Fruit fly (Drosophila melanogaster) whole organism, embryonic: ENCODE data around the gene CG8673.

ENCODE experiments used
- B-H2 ChIP-seq: fragments of 200-800 bp; sonication (Bioruptor generic); optimal IDR thresholded peaks from 2 replicates; lab custom pipeline; 2018; ENCODE audit warnings: missing biosample characterization, mild to moderate bottlenecking, missing genetic modification characterization
- CG10209 ChIP-seq: fragments of 200-800 bp; sonication (Bioruptor generic); optimal IDR thresholded peaks from 3 replicates; lab custom pipeline; 2017; ENCODE audit warnings: missing biosample characterization, mild to moderate bottlenecking, missing genetic modification characterization, missing genetic modification reagents
- CG10366 ChIP-seq: fragments of 200-800 bp; sonication (Bioruptor generic); IDR thresholded peaks from 2 replicates; pipeline ENCODE4 v1.3.6; 2022; ENCODE audit warnings: missing biosample characterization, missing genetic modification characterization
- CG11696 ChIP-seq: fragments of 200-800 bp; sonication (Bioruptor generic); IDR thresholded peaks from 2 replicates; pipeline ENCODE4 v1.3.6; 2022; ENCODE audit warnings: missing biosample characterization, missing genetic modification characterization
- CG1233 ChIP-seq: fragments of 200-800 bp; sonication (Bioruptor generic); optimal IDR thresholded peaks from 4 replicates; lab custom pipeline; 2018; ENCODE audit warnings: missing biosample characterization, mild to moderate bottlenecking, missing genetic modification characterization
- CG12744 ChIP-seq: fragments of 200-800 bp; sonication (Bioruptor generic); optimal IDR thresholded peaks from 2 replicates; lab custom pipeline; 2016; ENCODE audit warnings: missing biosample characterization, missing genetic modification characterization
- CG12769 ChIP-seq: fragments of 200-800 bp; sonication (Bioruptor generic); optimal IDR thresholded peaks from 2 replicates; lab custom pipeline; 2019; ENCODE audit warnings: missing biosample characterization, mild to moderate bottlenecking, missing genetic modification characterization, moderate library complexity
- CG16779 ChIP-seq: fragments of 200-800 bp; sonication (Bioruptor generic); IDR thresholded peaks from 2 replicates; pipeline ENCODE4 v1.3.6; 2022; ENCODE audit warnings: missing biosample characterization, missing genetic modification characterization
- CG17186 ChIP-seq: fragments of 200-800 bp; sonication (Bioruptor generic); optimal IDR thresholded peaks from 3 replicates; lab custom pipeline; 2017; ENCODE audit warnings: missing biosample characterization, missing genetic modification reagents, missing genetic modification characterization
- CG17361 ChIP-seq: fragments of 200-800 bp; sonication (Bioruptor generic); IDR thresholded peaks from 3 replicates; pipeline ENCODE4 v1.3.6; 2022; ENCODE audit warnings: missing biosample characterization, missing genetic modification characterization
- CG17385 ChIP-seq: fragments of 200-800 bp; sonication (Bioruptor generic); optimal IDR thresholded peaks from 3 replicates; lab custom pipeline; 2018; ENCODE audit warnings: missing biosample characterization, mild to moderate bottlenecking, missing genetic modification characterization
- CG1792 ChIP-seq: fragments of 200-800 bp; sonication (Bioruptor generic); optimal IDR thresholded peaks from 2 replicates; lab custom pipeline; 2016; ENCODE audit warnings: missing biosample characterization, missing genetic modification characterization
- CG1832 ChIP-seq: fragments of 200-800 bp; sonication (Bioruptor generic); optimal IDR thresholded peaks from 2 replicates; lab custom pipeline; 2017; ENCODE audit warnings: missing biosample characterization, mild to moderate bottlenecking, missing genetic modification characterization, inconsistent platforms
- CG2116 ChIP-seq: fragments of 200-800 bp; sonication (Bioruptor generic); optimal IDR thresholded peaks from 3 replicates; lab custom pipeline; 2018; ENCODE audit warnings: missing biosample characterization, mild to moderate bottlenecking, missing genetic modification characterization
- CG2120 ChIP-seq: fragments of 200-800 bp; sonication (Bioruptor generic); optimal IDR thresholded peaks from 3 replicates; lab custom pipeline; 2016; ENCODE audit warnings: missing biosample characterization, missing genetic modification characterization
- CG2712 ChIP-seq: fragments of 200-800 bp; optimal IDR thresholded peaks from 3 replicates; lab custom pipeline; 2019; ENCODE audit warnings: missing biosample characterization, mild to moderate bottlenecking, missing genetic modification characterization, moderate library complexity
- CG2875 ChIP-seq: fragments of 200-800 bp; sonication (Bioruptor generic); optimal IDR thresholded peaks from 2 replicates; lab custom pipeline; 2017; ENCODE audit warnings: missing biosample characterization, mild to moderate bottlenecking, missing genetic modification characterization, missing genetic modification reagents
- CG3281 ChIP-seq: fragments of 200-800 bp; sonication (Bioruptor generic); optimal IDR thresholded peaks from 3 replicates; lab custom pipeline; 2017; ENCODE audit warnings: missing biosample characterization, mild to moderate bottlenecking, missing genetic modification characterization
- CG33557 ChIP-seq: fragments of 200-800 bp; sonication (Bioruptor generic); optimal IDR thresholded peaks from 2 replicates; lab custom pipeline; 2019; ENCODE audit warnings: missing biosample characterization, mild to moderate bottlenecking, missing genetic modification characterization, moderate library complexity
- CG3726 ChIP-seq: fragments of 200-800 bp; sonication (Bioruptor generic); IDR thresholded peaks from 3 replicates; pipeline ENCODE4, ENCODE4 v1.3.6; 2022; ENCODE audit warnings: missing biosample characterization, missing genetic modification characterization
- CG3838 ChIP-seq: fragments of 200-800 bp; sonication (Bioruptor generic); optimal IDR thresholded peaks from 3 replicates; lab custom pipeline; 2016; ENCODE audit warnings: missing biosample characterization, missing genetic modification characterization
- CG4360 ChIP-seq: fragments of 200-800 bp; sonication (Bioruptor generic); IDR thresholded peaks from 2 replicates; pipeline ENCODE4 v1.3.6; 2022; ENCODE audit warnings: missing biosample characterization, missing genetic modification characterization
- CG4404 ChIP-seq: fragments of 200-800 bp; sonication (Bioruptor generic); IDR thresholded peaks from 2 replicates; pipeline ENCODE4 v1.3.6; 2022; ENCODE audit warnings: missing biosample characterization, missing genetic modification characterization
- CG4730 ChIP-seq: fragments of 200-800 bp; sonication (Bioruptor generic); IDR thresholded peaks from 2 replicates; pipeline ENCODE4 v1.3.6; 2022; ENCODE audit warnings: missing biosample characterization, missing genetic modification characterization
- CG4820 ChIP-seq: fragments of 200-800 bp; sonication (Bioruptor generic); optimal IDR thresholded peaks from 3 replicates; lab custom pipeline; 2016; ENCODE audit warnings: missing biosample characterization, missing genetic modification characterization
- CG7357 ChIP-seq: fragments of 200-800 bp; sonication (Bioruptor generic); IDR thresholded peaks from 3 replicates; pipeline ENCODE4 v1.3.6; 2022; ENCODE audit warnings: missing biosample characterization, missing genetic modification characterization
- CG8388 ChIP-seq: fragments of 200-800 bp; sonication (Bioruptor generic); optimal IDR thresholded peaks from 2 replicates; lab custom pipeline; 2019; ENCODE audit warnings: missing biosample characterization, mild to moderate bottlenecking, missing genetic modification characterization, moderate library complexity
- CG8478 ChIP-seq: fragments of >200 bp; optimal IDR thresholded peaks from 2 replicates; lab custom pipeline; 2018
- CG8765 ChIP-seq: fragments of 200-800 bp; sonication (Bioruptor generic); IDR thresholded peaks from 2 replicates; pipeline ENCODE4 v1.3.6; 2022; ENCODE audit warnings: missing biosample characterization, missing genetic modification characterization
- Dfd ChIP-seq, 2 experiments: fragments of >200 bp; optimal IDR thresholded peaks; 2 replicates each; lab custom pipeline; 2017; ENCODE audit warnings: missing biosample characterization in 2 of 2, missing genetic modification characterization in 2 of 2
- H2.0 ChIP-seq: fragments of 200-800 bp; sonication (Bioruptor generic); IDR thresholded peaks from 2 replicates; pipeline ENCODE4 v1.3.6; 2022; ENCODE audit warnings: missing biosample characterization, missing genetic modification characterization
- Max ChIP-seq: fragments of 200-800 bp; sonication (Bioruptor generic); optimal IDR thresholded peaks from 2 replicates; lab custom pipeline; 2016; ENCODE audit warnings: missing biosample characterization, mild to moderate bottlenecking, missing genetic modification characterization
- Sox100B ChIP-seq: fragments of 200-800 bp; sonication (Bioruptor generic); optimal IDR thresholded peaks from 3 replicates; lab custom pipeline; 2018; ENCODE audit warnings: missing biosample characterization, mild to moderate bottlenecking, missing genetic modification characterization
- Sry-β ChIP-seq: fragments of 200-800 bp; sonication (Bioruptor generic); optimal IDR thresholded peaks from 2 replicates; lab custom pipeline; 2018; ENCODE audit warnings: missing biosample characterization, mild to moderate bottlenecking, missing genetic modification characterization, moderate library complexity
- Stat92E ChIP-seq, 3 experiments: fragments of >200 bp in 2 of 3; fragments of 200-800 bp in 1 of 3; sonication (Bioruptor generic) in 1 of 3; optimal IDR thresholded peaks; 2 replicates each; lab custom pipeline; 2017 to 2019; ENCODE audit warnings: missing biosample characterization in 3 of 3, missing genetic modification characterization in 3 of 3, mild to moderate bottlenecking in 1 of 3, moderate library complexity in 1 of 3
- TFAM ChIP-seq: fragments of 200-800 bp; sonication (Bioruptor generic); optimal IDR thresholded peaks from 2 replicates; lab custom pipeline; 2017; ENCODE audit warnings: missing biosample characterization, missing genetic modification characterization, inconsistent platforms
- Taf1 ChIP-seq: fragments of 200-800 bp; sonication (Bioruptor generic); IDR thresholded peaks from 2 replicates; pipeline ENCODE4 v1.3.6; 2022; ENCODE audit warnings: missing biosample characterization, missing genetic modification characterization
- amos ChIP-seq: fragments of 200-800 bp; sonication (Bioruptor generic); IDR thresholded peaks from 2 replicates; pipeline ENCODE4 v1.3.6; 2022; ENCODE audit warnings: missing biosample characterization, missing genetic modification characterization; ENCODE audit not compliant: partially characterized antibody
- ara ChIP-seq: fragments of 200-800 bp; sonication (Bioruptor generic); IDR thresholded peaks from 2 replicates; pipeline ENCODE4 v1.3.6; 2022; ENCODE audit warnings: missing biosample characterization, missing genetic modification characterization
- chm ChIP-seq: fragments of 200-800 bp; sonication (Bioruptor generic); IDR thresholded peaks from 2 replicates; pipeline ENCODE4 v1.3.6; 2022; ENCODE audit warnings: missing biosample characterization, missing genetic modification characterization
- corto ChIP-seq: fragments of 200-800 bp; sonication (Bioruptor generic); optimal IDR thresholded peaks from 2 replicates; lab custom pipeline; 2016; ENCODE audit warnings: missing biosample characterization, mild to moderate bottlenecking, missing genetic modification characterization, moderate library complexity
- gro ChIP-seq: fragments of 200-800 bp; sonication (Bioruptor generic); optimal IDR thresholded peaks from 2 replicates; lab custom pipeline; 2016; ENCODE audit warnings: missing biosample characterization, missing genetic modification characterization
- kay ChIP-seq: fragments of 200-800 bp; sonication (Bioruptor generic); optimal IDR thresholded peaks from 2 replicates; lab custom pipeline; 2016; ENCODE audit warnings: missing biosample characterization, missing genetic modification characterization
- klu ChIP-seq: fragments of 200-800 bp; sonication (Bioruptor generic); IDR thresholded peaks from 2 replicates; pipeline ENCODE4 v1.3.6; 2022; ENCODE audit warnings: missing biosample characterization, missing genetic modification characterization
- lmd ChIP-seq: fragments of 200-800 bp; sonication (Bioruptor generic); IDR thresholded peaks from 2 replicates; pipeline ENCODE4 v1.3.6; 2022; ENCODE audit warnings: missing biosample characterization, missing genetic modification characterization
- mirr ChIP-seq: fragments of 200-800 bp; sonication (Bioruptor generic); optimal IDR thresholded peaks from 3 replicates; lab custom pipeline; 2018; ENCODE audit warnings: missing biosample characterization, mild to moderate bottlenecking, missing genetic modification characterization
- sens ChIP-seq: fragments of 200-800 bp; sonication (Bioruptor generic); peaks from one replicate; lab custom pipeline; 2016; ENCODE audit warnings: missing biosample characterization, missing genetic modification characterization
- slp2 ChIP-seq: fragments of 200-800 bp; sonication (Bioruptor generic); optimal IDR thresholded peaks from 2 replicates; lab custom pipeline; 2016; ENCODE audit warnings: missing biosample characterization, missing genetic modification characterization
- sug ChIP-seq: fragments of 200-800 bp; optimal IDR thresholded peaks from 2 replicates; lab custom pipeline; 2019; ENCODE audit warnings: missing biosample characterization, mild to moderate bottlenecking, missing genetic modification characterization, moderate library complexity
- tgo ChIP-seq: fragments of 200-800 bp; sonication (Bioruptor generic); IDR thresholded peaks from 3 replicates; pipeline ENCODE4 v1.3.6; 2022; ENCODE audit warnings: missing biosample characterization, missing genetic modification characterization
- twi ChIP-seq: fragments of 200-800 bp; optimal IDR thresholded peaks from 2 replicates; lab custom pipeline; 2019; ENCODE audit warnings: missing biosample characterization, mild to moderate bottlenecking, missing genetic modification characterization, moderate library complexity
- unc-4 ChIP-seq: fragments of 200-800 bp; sonication (Bioruptor generic); IDR thresholded peaks from 2 replicates; pipeline ENCODE4 v1.3.6; 2022; ENCODE audit warnings: missing biosample characterization, missing genetic modification characterization; ENCODE audit not compliant: partially characterized antibody

The CG8673 gene

dm6 chr2L:8159498-8159897 is 35.4 kb downstream of the CG8673 start, which contains the start of the genes PAPLA1 and Rbsn-5 (continued):
- TF ChIP-seq CG4730 (GFP tag; lab: Robert Waterston, UW) (peak; percentile 88), twi (tag; lab: Kevin White, UChicago) (peak; percentile 80), lmd (GFP tag; lab: Robert Waterston, UW) (peak; percentile 93), CG12744 (GFP tag; lab: Kevin White, UChicago) (peak; percentile 89), CG16779 (GFP tag; lab: Robert Waterston, UW) (peak; percentile 83), CG8765 (GFP tag; lab: Robert Waterston, UW) (peak; percentile 76), CG4404 (GFP tag; lab: Robert Waterston, UW) (peak; percentile 90), CG17385 (GFP tag; lab: Kevin White, UChicago) (peak; percentile 100), CG12769 (tag; lab: Kevin White, UChicago) (peak; percentile 96), B-H2 (GFP tag; lab: Kevin White, UChicago) (peak; percentile 97), CG1792 (GFP tag; lab: Kevin White, UChicago) (peak; percentile 91), CG2116 (GFP tag; lab: Kevin White, UChicago) (peak; percentile 68), CG1233 (peak; percentile 91), Taf1 (GFP tag; lab: Robert Waterston, UW) (peak; percentile 78), CG10209 (GFP tag; lab: Kevin White, UChicago) (peak; percentile 91), ara (peak; percentile 90), CG33557 (GFP tag; lab: Kevin White, UChicago) (peak; percentile 85), CG8388 (GFP tag; lab: Kevin White, UChicago) (peak; percentile 90), CG8478 (lab: Kevin White, UChicago) (no peak), amos (peak; percentile 5; the same call in 1 of the 2 replicates), Sry-β (peak; percentile 80), CG3838 (GFP tag; lab: Kevin White, UChicago) (peak; percentile 75), Sox100B (GFP tag; lab: Kevin White, UChicago) (peak; percentile 83), TFAM (GFP tag; lab: Kevin White, UChicago) (peak; percentile 8), CG11696 (GFP tag; lab: Robert Waterston, UW) (peak; percentile 82), Dfd (GFP tag; optimal IDR thresholded peaks at IDR 0.05; lab: Kevin White, UChicago) (no peak), CG3726 (peak; percentile 88), chm (GFP tag; lab: Robert Waterston, UW) (peak; percentile 91), CG10366 (peak; percentile 90), CG2875 (GFP tag; lab: Kevin White, UChicago) (peak; percentile 80), sug (tag; lab: Kevin White, UChicago) (peak; percentile 94), corto (GFP tag; lab: Kevin White, UChicago) (peak; percentile 83), klu (GFP tag; lab: Robert Waterston, UW) (peak; percentile 86), CG4360 (GFP tag; lab: Robert Waterston, UW) (peak; percentile 52; the same call in 1 of the 2 replicates), H2.0 (GFP tag; lab: Robert Waterston, UW) (peak; percentile 91), CG17361 (GFP tag; lab: Robert Waterston, UW) (peak; percentile 95), CG17186 (GFP tag; lab: Kevin White, UChicago) (peak; percentile 84), slp2 (peak; percentile 92), gro (GFP tag; lab: Kevin White, UChicago) (peak; percentile 97), mirr (GFP tag; lab: Kevin White, UChicago) (peak; percentile 91), CG2712 (tag; lab: Kevin White, UChicago) (peak; percentile 94), CG2120 (GFP tag; lab: Kevin White, UChicago) (peak; percentile 98), CG7357 (GFP tag; lab: Robert Waterston, UW) (peak; percentile 84), CG3281 (peak; percentile 93), Stat92E (GFP tag; optimal IDR thresholded peaks at IDR 0.05; lab: Kevin White, UChicago) (no peak), kay (GFP tag; lab: Kevin White, UChicago) (peak; percentile 95), unc-4 (no peak), CG4820 (GFP tag; lab: Kevin White, UChicago) (peak; percentile 94), tgo (GFP tag; lab: Robert Waterston, UW) (peak; percentile 92), Max (peak; percentile 96), sens (peak; percentile 99), CG1832 (no peak)
